Fruit fly (Drosophila melanogaster) whole organism, embryonic: ENCODE measurements around the gene Hpr1.

Source experiments
- Abd-B ChIP-seq: fragments of 200-800 bp; sonication (Bioruptor generic); optimal IDR thresholded peaks from 2 replicates; lab custom pipeline; 2018; ENCODE audit warnings: missing biosample characterization, mild to moderate bottlenecking, missing genetic modification characterization, moderate library complexity
- Antp ChIP-seq: fragments of 200-800 bp; sonication (Bioruptor generic); optimal IDR thresholded peaks from 3 replicates; lab custom pipeline; 2016; ENCODE audit warnings: missing biosample characterization, missing genetic modification characterization
- Bdp1 ChIP-seq: fragments of 200-800 bp; sonication (Bioruptor generic); optimal IDR thresholded peaks from 3 replicates; lab custom pipeline; 2016; ENCODE audit warnings: missing biosample characterization, missing genetic modification characterization
- CG12104 ChIP-seq: fragments of 200-800 bp; sonication (Bioruptor generic); optimal IDR thresholded peaks from 3 replicates; lab custom pipeline; 2016; ENCODE audit warnings: missing biosample characterization, missing genetic modification characterization
- CG13287 ChIP-seq: fragments of 200-800 bp; sonication (Bioruptor generic); IDR thresholded peaks from 2 replicates; pipeline ENCODE4 v1.3.6; 2022; ENCODE audit warnings: missing biosample characterization, missing genetic modification characterization; ENCODE audit not compliant: partially characterized antibody
- CG13624 ChIP-seq: fragments of 200-800 bp; sonication (Bioruptor generic); optimal IDR thresholded peaks from 2 replicates; lab custom pipeline; 2016; ENCODE audit warnings: missing biosample characterization, missing genetic modification characterization
- CG13894 ChIP-seq: fragments of 200-800 bp; sonication (Bioruptor generic); optimal IDR thresholded peaks from 3 replicates; lab custom pipeline; 2018; ENCODE audit warnings: missing biosample characterization, mild to moderate bottlenecking, missing genetic modification characterization, moderate library complexity
- CG2129 ChIP-seq: fragments of 200-800 bp; sonication (Bioruptor generic); IDR thresholded peaks from 2 replicates; pipeline ENCODE4 v1.3.6; 2022; ENCODE audit warnings: missing biosample characterization, missing genetic modification characterization; ENCODE audit not compliant: partially characterized antibody
- CG31388 ChIP-seq: fragments of 200-800 bp; sonication (Bioruptor generic); optimal IDR thresholded peaks from 2 replicates; lab custom pipeline; 2016; ENCODE audit warnings: missing biosample characterization, missing genetic modification characterization
- CG4617 ChIP-seq: fragments of 200-800 bp; sonication (Bioruptor generic); optimal IDR thresholded peaks from 3 replicates; lab custom pipeline; 2016; ENCODE audit warnings: missing biosample characterization, missing genetic modification characterization, borderline replicate concordance
- CG9609 ChIP-seq: fragments of 200-800 bp; sonication (Bioruptor generic); optimal IDR thresholded peaks from 3 replicates; lab custom pipeline; 2016; ENCODE audit warnings: missing biosample characterization, missing genetic modification characterization
- CG9817 ChIP-seq: fragments of 200-800 bp; sonication (Bioruptor generic); optimal IDR thresholded peaks from 2 replicates; lab custom pipeline; 2018; ENCODE audit warnings: missing biosample characterization, mild to moderate bottlenecking, missing genetic modification characterization, moderate library complexity
- CoRest ChIP-seq: fragments of 200-800 bp; sonication (Bioruptor generic); optimal IDR thresholded peaks from 3 replicates; lab custom pipeline; 2018; ENCODE audit warnings: missing biosample characterization, mild to moderate bottlenecking, missing genetic modification characterization, moderate library complexity
- D ChIP-seq, 2 experiments: fragments of 200-800 bp in 1 of 2; fragments of >200 bp in 1 of 2; sonication (Bioruptor generic) in 1 of 2; optimal IDR thresholded peaks; 2 replicates in 1 of 2; 3 replicates in 1 of 2; lab custom pipeline; 2017; ENCODE audit warnings: mild to moderate bottlenecking in 1 of 2, missing biosample characterization in 1 of 2, missing genetic modification characterization in 1 of 2, missing genetic modification reagents in 1 of 2
- Deaf1 ChIP-seq: fragments of 200-800 bp; optimal IDR thresholded peaks from 3 replicates; lab custom pipeline; 2019; ENCODE audit warnings: missing biosample characterization, mild to moderate bottlenecking, missing genetic modification characterization, moderate library complexity
- HLH54F ChIP-seq: fragments of 200-800 bp; sonication (Bioruptor generic); optimal IDR thresholded peaks from 3 replicates; lab custom pipeline; 2016; ENCODE audit warnings: missing biosample characterization, missing genetic modification characterization
- HmgZ ChIP-seq: fragments of 200-800 bp; sonication (Bioruptor generic); optimal IDR thresholded peaks from 2 replicates; lab custom pipeline; 2018; ENCODE audit warnings: missing biosample characterization, mild to moderate bottlenecking, missing genetic modification characterization
- MBD-R2 ChIP-seq: fragments of 200-800 bp; sonication (Bioruptor generic); IDR thresholded peaks from 2 replicates; pipeline ENCODE4 v1.3.6; 2022; ENCODE audit warnings: missing biosample characterization, missing genetic modification characterization
- Med ChIP-seq: fragments of 200-800 bp; sonication (Bioruptor generic); peaks from one replicate; lab custom pipeline; 2016; ENCODE audit warnings: missing biosample characterization, missing genetic modification characterization, mild to moderate bottlenecking, inconsistent platforms, moderate library complexity
- NC2α ChIP-seq: fragments of 200-800 bp; sonication (Bioruptor generic); optimal IDR thresholded peaks from 2 replicates; lab custom pipeline; 2016; ENCODE audit warnings: missing biosample characterization, missing genetic modification characterization
- Ptx1 ChIP-seq: fragments of 200-800 bp; sonication (Bioruptor generic); IDR thresholded peaks from 2 replicates; pipeline ENCODE4 v1.3.6; 2022; ENCODE audit warnings: missing biosample characterization, missing genetic modification characterization
- Rx ChIP-seq: fragments of 200-800 bp; sonication (Bioruptor generic); IDR thresholded peaks from 2 replicates; pipeline ENCODE4 v1.3.6; 2022; ENCODE audit warnings: missing biosample characterization, missing genetic modification characterization
- YL-1 ChIP-seq: fragments of 200-800 bp; sonication (Bioruptor generic); optimal IDR thresholded peaks from 3 replicates; lab custom pipeline; 2017; ENCODE audit warnings: missing biosample characterization, mild to moderate bottlenecking, missing genetic modification characterization
- cato ChIP-seq: fragments of 200-800 bp; sonication (Bioruptor generic); optimal IDR thresholded peaks from 2 replicates; lab custom pipeline; 2016; ENCODE audit warnings: missing biosample characterization, missing genetic modification characterization, borderline replicate concordance
- caup ChIP-seq: fragments of 200-800 bp; sonication (Bioruptor generic); optimal IDR thresholded peaks from 3 replicates; lab custom pipeline; 2017; ENCODE audit warnings: missing biosample characterization, mild to moderate bottlenecking, missing genetic modification characterization, moderate library complexity; ENCODE audit not compliant: severe bottlenecking
- cg ChIP-seq: fragments of 200-800 bp; sonication (Bioruptor generic); optimal IDR thresholded peaks from 3 replicates; lab custom pipeline; 2019; ENCODE audit warnings: missing biosample characterization, mild to moderate bottlenecking, missing genetic modification characterization, moderate library complexity
- chinmo ChIP-seq: fragments of 200-800 bp; sonication (Bioruptor generic); IDR thresholded peaks from 4 replicates; pipeline ENCODE4 v1.3.6; 2022; ENCODE audit warnings: missing biosample characterization, missing genetic modification characterization; ENCODE audit not compliant: partially characterized antibody
- chn ChIP-seq: fragments of 200-800 bp; sonication (Bioruptor generic); optimal IDR thresholded peaks from 2 replicates; lab custom pipeline; 2016; ENCODE audit warnings: missing biosample characterization, missing genetic modification characterization
- dm ChIP-seq: fragments of 200-800 bp; sonication (Bioruptor generic); optimal IDR thresholded peaks from 3 replicates; lab custom pipeline; 2016; ENCODE audit warnings: missing biosample characterization, missing genetic modification characterization
- dmrt99B ChIP-seq: fragments of 200-800 bp; sonication (Bioruptor generic); optimal IDR thresholded peaks from 2 replicates; lab custom pipeline; 2018; ENCODE audit warnings: missing biosample characterization, mild to moderate bottlenecking, missing genetic modification characterization, moderate library complexity
- dysf ChIP-seq: fragments of 200-800 bp; sonication (Bioruptor generic); IDR thresholded peaks from 3 replicates; pipeline ENCODE4 v1.3.6; 2022; ENCODE audit warnings: missing biosample characterization, missing genetic modification characterization
- exex ChIP-seq: fragments of 200-800 bp; sonication (Bioruptor generic); optimal IDR thresholded peaks from 4 replicates; lab custom pipeline; 2018; ENCODE audit warnings: missing biosample characterization, mild to moderate bottlenecking, missing genetic modification characterization, moderate library complexity
- ftz-f1 ChIP-seq: fragments of 200-800 bp; sonication (Bioruptor generic); optimal IDR thresholded peaks from 2 replicates; lab custom pipeline; 2016; ENCODE audit warnings: missing biosample characterization, missing genetic modification characterization
- gsb-n ChIP-seq: fragments of 200-800 bp; sonication (Bioruptor generic); optimal IDR thresholded peaks from 3 replicates; lab custom pipeline; 2018; ENCODE audit warnings: missing biosample characterization, mild to moderate bottlenecking, missing genetic modification characterization
- knrl ChIP-seq: fragments of 200-800 bp; sonication (Bioruptor generic); IDR thresholded peaks from 3 replicates; pipeline ENCODE4 v1.3.6; 2022; ENCODE audit warnings: missing biosample characterization, missing genetic modification characterization; ENCODE audit not compliant: partially characterized antibody
- mirr ChIP-seq: fragments of 200-800 bp; sonication (Bioruptor generic); optimal IDR thresholded peaks from 3 replicates; lab custom pipeline; 2018; ENCODE audit warnings: missing biosample characterization, mild to moderate bottlenecking, missing genetic modification characterization
- nmo ChIP-seq: fragments of 200-800 bp; sonication (Bioruptor generic); optimal IDR thresholded peaks from 2 replicates; lab custom pipeline; 2018; ENCODE audit warnings: missing biosample characterization, mild to moderate bottlenecking, missing genetic modification characterization, moderate library complexity
- onecut ChIP-seq: fragments of 200-800 bp; sonication (Bioruptor generic); IDR thresholded peaks from 2 replicates; pipeline ENCODE4 v1.3.6; 2022; ENCODE audit warnings: missing biosample characterization, missing genetic modification characterization
- pb ChIP-seq: fragments of 200-800 bp; sonication (Bioruptor generic); optimal IDR thresholded peaks from 3 replicates; lab custom pipeline; 2016; ENCODE audit warnings: missing biosample characterization, missing genetic modification characterization
- pzg ChIP-seq: fragments of 200-800 bp; sonication (Bioruptor generic); optimal IDR thresholded peaks from 3 replicates; lab custom pipeline; 2018; ENCODE audit warnings: missing biosample characterization, mild to moderate bottlenecking, missing genetic modification characterization, moderate library complexity
- row ChIP-seq: fragments of 200-800 bp; sonication (Bioruptor generic); IDR thresholded peaks from 3 replicates; pipeline ENCODE4 v1.3.6; 2022; ENCODE audit warnings: missing biosample characterization, missing genetic modification characterization
- sens ChIP-seq: fragments of 200-800 bp; sonication (Bioruptor generic); peaks from one replicate; lab custom pipeline; 2016; ENCODE audit warnings: missing biosample characterization, missing genetic modification characterization
- slp2 ChIP-seq: fragments of 200-800 bp; sonication (Bioruptor generic); optimal IDR thresholded peaks from 2 replicates; lab custom pipeline; 2016; ENCODE audit warnings: missing biosample characterization, missing genetic modification characterization
- sr ChIP-seq: fragments of 200-800 bp; sonication (Bioruptor generic); IDR thresholded peaks from 3 replicates; pipeline ENCODE4 v1.3.6; 2022; ENCODE audit warnings: missing biosample characterization, missing genetic modification characterization
- unpg ChIP-seq: fragments of 200-800 bp; sonication (Bioruptor generic); optimal IDR thresholded peaks from 3 replicates; lab custom pipeline; 2018; ENCODE audit warnings: missing biosample characterization, mild to moderate bottlenecking, missing genetic modification characterization, moderate library complexity
- wek ChIP-seq: fragments of 200-800 bp; sonication (Bioruptor generic); optimal IDR thresholded peaks from 3 replicates; lab custom pipeline; 2018; ENCODE audit warnings: missing biosample characterization, mild to moderate bottlenecking, missing genetic modification characterization, moderate library complexity
- z ChIP-seq: fragments of 200-800 bp; sonication (Bioruptor generic); IDR thresholded peaks from 3 replicates; pipeline ENCODE4 v1.3.6; 2022; ENCODE audit warnings: missing biosample characterization, missing genetic modification characterization
- zf30C ChIP-seq: fragments of 200-800 bp; sonication (Bioruptor generic); optimal IDR thresholded peaks from 3 replicates; lab custom pipeline; 2018; ENCODE audit warnings: missing biosample characterization, mild to moderate bottlenecking, missing genetic modification characterization
- zfh2 ChIP-seq: fragments of 200-800 bp; sonication (Bioruptor generic); optimal IDR thresholded peaks from 2 replicates; lab custom pipeline; 2016; ENCODE audit warnings: missing biosample characterization, missing genetic modification characterization

The Hpr1 gene

dm6 chr3R:5860736-5861217 is 39.5 kb upstream of the Hpr1 start:
- TF ChIP-seq chinmo (GFP tag; lab: Robert Waterston, UW): peak; percentile 87; the same call in 3 of the 4 replicates
- 0 out of 3 replicates have a peak, but pooled peaks have one; percentile 20 for TF ChIP-seq z (GFP tag; lab: Robert Waterston, UW)
- 0 out of 2 replicates have a peak, but pooled peaks have one; percentile 12 for TF ChIP-seq CG13287 (GFP tag; lab: Robert Waterston, UW)
- TF ChIP-seq mirr (GFP tag; lab: Kevin White, UChicago): peak; percentile 31
- no peak for TF ChIP-seq caup (GFP tag; lab: Kevin White, UChicago)
- peak; percentile 77 for TF ChIP-seq ftz-f1 (GFP tag; lab: Kevin White, UChicago)
- TF ChIP-seq wek: no peak
- TF ChIP-seq exex (tag; lab: Kevin White, UChicago): peak; percentile 39
- TF ChIP-seq CG13894: peak; percentile 40
- no peak for TF ChIP-seq CG2129 (GFP tag; lab: Robert Waterston, UW)
- peak; percentile 95 for TF ChIP-seq onecut (GFP tag; lab: Robert Waterston, UW)
- TF ChIP-seq Deaf1 (tag; lab: Kevin White, UChicago): peak; percentile 32
- TF ChIP-seq cg: peak; percentile 33
- TF ChIP-seq HmgZ (tag; lab: Kevin White, UChicago): peak; percentile 51
- TF ChIP-seq cato: no peak
- peak; percentile 50; the same call in 1 of the 3 replicates for TF ChIP-seq sr
- TF ChIP-seq CG31388 (GFP tag; lab: Kevin White, UChicago): no peak

dm6 chr3R:5856215-5856614 is 35.0 kb upstream of the Hpr1 start, which contains the start of the genes disp and ECSIT:
TSS of gene disp (minus strand) at chr3R:5856311.
TSS of gene ECSIT (plus strand) at chr3R:5856585.
- TF ChIP-seq D (optimal IDR thresholded peaks at IDR 0.05; lab: Kevin White, UChicago): no peak
- no peak for TF ChIP-seq D (GFP tag; optimal IDR thresholded peaks at IDR 0.05; lab: Kevin White, UChicago)
- peak; percentile 59 for TF ChIP-seq HmgZ (tag; lab: Kevin White, UChicago)
- no peak for TF ChIP-seq pb
- peak; percentile 52 for TF ChIP-seq YL-1 (GFP tag; lab: Kevin White, UChicago)
- TF ChIP-seq nmo (GFP tag; lab: Kevin White, UChicago): peak; percentile 63
- TF ChIP-seq pzg (GFP tag; lab: Kevin White, UChicago): peak; percentile 50
- TF ChIP-seq zf30C (GFP tag; lab: Kevin White, UChicago): no peak
- no peak for TF ChIP-seq unpg
- TF ChIP-seq CG9817: peak; percentile 4
- peak; percentile 59 for TF ChIP-seq CoRest (tag; lab: Kevin White, UChicago)
- peak; percentile 81 for TF ChIP-seq MBD-R2 (GFP tag; lab: Robert Waterston, UW)
- peak; percentile 57 for TF ChIP-seq zfh2 (GFP tag; lab: Kevin White, UChicago)
- TF ChIP-seq Rx: no peak
- TF ChIP-seq CG12104 (GFP tag; lab: Kevin White, UChicago): no peak
- peak; percentile 8 for TF ChIP-seq Antp (GFP tag; lab: Kevin White, UChicago)
- TF ChIP-seq gsb-n (tag; lab: Kevin White, UChicago): no peak
- peak; percentile 64 for TF ChIP-seq dm (GFP tag; lab: Kevin White, UChicago)
- TF ChIP-seq sens (GFP tag; lab: Kevin White, UChicago): peak; percentile 92
- TF ChIP-seq chn (GFP tag; lab: Kevin White, UChicago): peak; percentile 8
- TF ChIP-seq NC2α (GFP tag; lab: Kevin White, UChicago): no peak
- TF ChIP-seq slp2 (GFP tag; lab: Kevin White, UChicago): peak; percentile 14
- no peak for TF ChIP-seq dmrt99B (tag; lab: Kevin White, UChicago)
- TF ChIP-seq dysf (GFP tag; lab: Robert Waterston, UW): 0 out of 3 replicates have a peak, but pooled peaks have one; percentile 40
- TF ChIP-seq row (GFP tag; lab: Robert Waterston, UW): peak; percentile 91
- peak; percentile 88 for TF ChIP-seq Med
- TF ChIP-seq Ptx1 (GFP tag; lab: Robert Waterston, UW): peak; percentile 31; the same call in 1 of the 2 replicates
- peak; percentile 19 for TF ChIP-seq Bdp1 (GFP tag; lab: Kevin White, UChicago)
- TF ChIP-seq CG4617: peak; percentile 56
- no peak for TF ChIP-seq Abd-B (GFP tag; lab: Kevin White, UChicago)
- TF ChIP-seq HLH54F (GFP tag; lab: Kevin White, UChicago): peak; percentile 43
- TF ChIP-seq knrl (GFP tag; lab: Robert Waterston, UW): peak; percentile 46; the same call in 1 of the 3 replicates
- peak; percentile 40 for TF ChIP-seq CG9609 (GFP tag; lab: Kevin White, UChicago)
- peak; percentile 43 for TF ChIP-seq CG13624 (GFP tag; lab: Kevin White, UChicago)
